Fruit fly (Drosophila melanogaster) whole organism, wandering third instar larva: ENCODE data around the gene Dnaaf5.

ENCODE experiments used
- Abd-B ChIP-seq: fragments of >200 bp; optimal IDR thresholded peaks from 2 replicates; lab custom pipeline; 2017; ENCODE audit warnings: missing biosample characterization, missing genetic modification characterization
- Hr78 ChIP-seq: fragments of >200 bp; optimal IDR thresholded peaks from 2 replicates; lab custom pipeline; 2017; ENCODE audit warnings: missing biosample characterization, missing genetic modification characterization
- Hr83 ChIP-seq: fragments of 200-300 bp; sonication (Bioruptor generic); optimal IDR thresholded peaks from 2 replicates; lab custom pipeline; 2016; ENCODE audit warnings: missing biosample characterization, mild to moderate bottlenecking, missing genetic modification characterization, moderate library complexity; ENCODE audit not compliant: poor library complexity, severe bottlenecking
- OdsH ChIP-seq: fragments of 200-800 bp; sonication (Bioruptor generic); optimal IDR thresholded peaks from 2 replicates; lab custom pipeline; 2016; ENCODE audit warnings: missing biosample characterization, mild to moderate bottlenecking, missing genetic modification characterization
- Rel ChIP-seq, 2 experiments: fragments of 200-800 bp; sonication (Bioruptor generic) in 1 of 2; optimal IDR thresholded peaks; 2 replicates in 1 of 2; 3 replicates in 1 of 2; lab custom pipeline; 2016 to 2019; ENCODE audit warnings: mild to moderate bottlenecking in 2 of 2, missing biosample characterization in 2 of 2, missing genetic modification characterization in 2 of 2, moderate library complexity in 1 of 2
- br ChIP-seq: fragments of 200-800 bp; sonication (Bioruptor generic); optimal IDR thresholded peaks from 2 replicates; lab custom pipeline; 2016; ENCODE audit warnings: missing biosample characterization, missing genetic modification characterization
- brk ChIP-seq: fragments of 200-800 bp; sonication (Bioruptor generic); optimal IDR thresholded peaks from 2 replicates; lab custom pipeline; 2016; ENCODE audit warnings: missing biosample characterization, mild to moderate bottlenecking, missing genetic modification characterization
- dmrt93B ChIP-seq: fragments of 200-800 bp; sonication (Bioruptor generic); optimal IDR thresholded peaks from 2 replicates; lab custom pipeline; 2018; ENCODE audit warnings: missing biosample characterization, mild to moderate bottlenecking, missing genetic modification characterization
- dsf ChIP-seq: sonication (Bioruptor generic); optimal IDR thresholded peaks from 2 replicates; lab custom pipeline; 2016; ENCODE audit warnings: missing biosample characterization, missing genetic modification characterization, borderline replicate concordance
- h ChIP-seq: fragments of 200-800 bp; sonication (Bioruptor generic); optimal IDR thresholded peaks from 3 replicates; lab custom pipeline; 2016; ENCODE audit warnings: missing biosample characterization, mild to moderate bottlenecking, missing genetic modification characterization
- jim ChIP-seq: fragments of 175-275, 200-325 bp; sonication (Bioruptor generic); optimal IDR thresholded peaks from 2 replicates; lab custom pipeline; 2016; ENCODE audit warnings: missing biosample characterization, mild to moderate bottlenecking, missing genetic modification characterization
- pan ChIP-seq: fragments of >200 bp; optimal IDR thresholded peaks from 2 replicates; lab custom pipeline; 2017
- psq ChIP-seq: fragments of 200-800 bp; sonication (Bioruptor generic); optimal IDR thresholded peaks from 3 replicates; lab custom pipeline; 2017; ENCODE audit warnings: missing biosample characterization, mild to moderate bottlenecking, missing genetic modification characterization, moderate library complexity
- usp ChIP-seq: fragments of >200 bp; optimal IDR thresholded peaks from 2 replicates; lab custom pipeline; 2017; ENCODE audit warnings: missing biosample characterization, missing genetic modification characterization

DNA sequence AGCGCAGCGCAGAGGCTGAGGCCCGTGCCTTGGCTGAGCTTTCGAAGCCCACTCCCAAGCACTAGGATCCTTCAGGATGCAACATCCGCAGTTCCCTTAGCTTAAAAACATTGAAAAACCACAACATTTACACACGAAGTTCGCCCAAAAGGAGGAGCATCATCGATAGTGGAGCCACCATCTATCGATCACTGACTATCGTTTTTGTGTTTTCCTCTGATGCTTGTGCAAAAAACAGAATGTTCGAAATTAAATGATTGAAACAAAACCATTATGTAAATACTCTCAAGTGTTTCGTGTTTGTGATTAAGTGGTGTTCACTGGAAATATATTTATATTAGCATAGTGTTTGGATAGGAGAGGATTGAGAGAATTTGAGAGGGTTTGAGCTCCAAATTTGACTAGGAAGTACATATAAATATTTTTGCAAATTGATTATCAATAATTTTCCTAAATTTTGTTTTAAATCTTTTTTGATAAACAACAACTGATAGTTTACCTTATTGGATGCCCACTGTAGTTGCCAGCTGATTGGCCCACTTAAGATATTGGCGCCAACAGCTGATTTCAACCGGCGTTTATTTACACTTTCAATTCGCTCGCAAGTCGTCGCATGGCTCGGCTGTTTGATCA, 34.0 kb downstream of the Dnaaf5 start, which contains the start of gene spn-B:
- TF ChIP-seq dsf (GFP tag; lab: Kevin White, UChicago) (peak; percentile 48), br (peak; percentile 79), usp (no peak), jim (GFP tag; lab: Kevin White, UChicago) (no peak), pan (lab: Kevin White, UChicago) (no peak), brk (GFP tag; lab: Kevin White, UChicago) (peak; percentile 86), Rel (GFP tag; optimal IDR thresholded peaks at IDR 0.05; lab: Kevin White, UChicago) (no peak), Rel (tag; optimal IDR thresholded peaks at IDR 0.05; lab: Kevin White, UChicago) (peak; percentile 32), OdsH (GFP tag; lab: Kevin White, UChicago) (peak; percentile 80), Abd-B (GFP tag; lab: Kevin White, UChicago) (no peak), h (GFP tag; lab: Kevin White, UChicago) (peak; percentile 88), psq (peak; percentile 71), dmrt93B (GFP tag; lab: Kevin White, UChicago) (peak; percentile 51), Hr83 (peak; percentile 33), Hr78 (GFP tag; lab: Kevin White, UChicago) (no peak)
